Fruit fly (Drosophila melanogaster): ENCODE measurements around the gene CG7376.

CG7376 gene

DNA sequence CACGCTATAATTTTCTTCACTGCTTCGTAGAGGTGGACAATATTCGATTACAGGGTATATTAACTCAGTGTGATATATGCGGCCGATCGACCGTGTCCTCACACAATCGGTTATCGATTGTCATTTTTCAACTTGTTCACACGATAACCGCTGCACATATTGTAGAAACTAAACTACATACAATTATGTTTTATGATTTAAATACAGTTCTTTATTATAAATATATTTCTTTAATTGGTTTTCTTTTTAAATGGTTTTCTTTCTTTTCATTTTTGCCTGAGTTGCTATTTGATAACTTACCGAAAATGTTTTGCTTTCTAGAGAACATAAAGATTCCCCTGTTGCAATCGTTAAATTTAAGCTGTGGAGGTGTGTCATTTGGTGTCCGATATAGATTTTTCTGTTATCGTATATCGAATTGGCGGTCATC lies at the start of gene CG7376, which contains the start of gene fmt:
Gene CG7376, plus strand, starts transcription at position 423 of the 430 bp plus-strand sequence.
Gene fmt, minus strand, starts transcription at position 55 of the 430 bp plus-strand sequence.
- peak; percentile 57 for TF ChIP-seq CG3032 (tag; optimal IDR thresholded peaks at IDR 0.05)
- TF ChIP-seq CG3919 (GFP tag; optimal IDR thresholded peaks at IDR 0.05) = no peak
- peak; percentile 53 for TF ChIP-seq esn (GFP tag; optimal IDR thresholded peaks at IDR 0.05)
- peak; percentile 14; the same call in 1 of the 2 replicates for TF ChIP-seq Gug (GFP tag; IDR thresholded peaks at IDR 0.05)
- peak; percentile 18 for TF ChIP-seq Sox15 (GFP tag; optimal IDR thresholded peaks at IDR 0.05)

DNA sequence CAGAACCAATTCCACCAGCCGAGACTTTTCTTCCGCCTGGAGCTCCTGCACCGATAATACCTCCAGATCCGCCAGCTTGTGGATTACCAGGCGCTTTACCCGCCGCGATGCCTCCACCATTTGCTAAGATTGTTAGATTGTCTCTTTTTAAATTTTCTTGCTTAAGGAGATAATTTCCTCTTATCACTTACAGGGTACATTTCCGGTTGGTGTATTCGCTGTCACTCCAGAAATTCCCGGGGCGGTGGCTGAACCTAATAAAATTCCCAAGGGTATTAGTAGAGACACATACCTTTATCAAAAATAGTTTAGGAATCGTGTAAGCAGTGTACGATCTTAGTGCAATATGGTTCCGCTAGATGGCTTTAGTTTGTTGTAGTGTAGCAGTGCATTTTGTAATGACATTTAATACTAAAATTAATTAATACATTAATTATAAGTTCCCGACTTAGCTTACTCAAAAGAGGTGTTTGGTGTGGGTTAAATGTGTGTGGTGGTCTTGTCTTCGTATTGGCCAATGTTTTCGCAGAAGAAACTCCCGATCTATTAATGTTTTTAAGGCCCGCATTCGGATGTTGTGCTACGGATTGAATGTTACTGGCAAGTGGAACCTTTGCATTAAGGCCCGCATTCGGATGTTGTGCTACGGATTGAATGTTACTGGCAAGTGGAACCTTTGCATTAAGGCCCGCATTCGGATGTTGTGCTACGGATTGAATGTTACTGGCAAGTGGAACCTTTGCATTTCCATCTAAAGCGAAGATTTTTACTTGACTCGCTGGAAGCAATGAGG lies 49.2 kb upstream of the CG7376 start:
- TF ChIP-seq salr (GFP tag; optimal IDR thresholded peaks at IDR 0.05) = no peak
- TF ChIP-seq Eip78C (GFP tag) = peak; percentile 87
- TF ChIP-seq vri (GFP tag; optimal IDR thresholded peaks at IDR 0.05) = no peak
- TF ChIP-seq Hr39 (GFP tag; optimal IDR thresholded peaks at IDR 0.05) = no peak
- TF ChIP-seq CG6854 (GFP tag; optimal IDR thresholded peaks at IDR 0.05) = no peak
- TF ChIP-seq CG3919 (GFP tag; optimal IDR thresholded peaks at IDR 0.05) = peak; percentile 72
- TF ChIP-seq CG6808 (GFP tag; optimal IDR thresholded peaks at IDR 0.05) = peak; percentile 10
- TF ChIP-seq topi (GFP tag; optimal IDR thresholded peaks at IDR 0.05) = peak; percentile 41
- no peak for TF ChIP-seq Ets21C (GFP tag; optimal IDR thresholded peaks at IDR 0.05)
- peak; percentile 43 for TF ChIP-seq Eip75B (GFP tag; optimal IDR thresholded peaks at IDR 0.05)
- no peak for TF ChIP-seq CG3032 (tag; optimal IDR thresholded peaks at IDR 0.05)
- TF ChIP-seq esn (GFP tag; optimal IDR thresholded peaks at IDR 0.05) = no peak
- peak; percentile 63 for TF ChIP-seq svp (GFP tag)
- peak; percentile 48 for TF ChIP-seq fkh (GFP tag; optimal IDR thresholded peaks at IDR 0.05)
- TF ChIP-seq Hr4 (GFP tag; optimal IDR thresholded peaks at IDR 0.05) = no peak
- peak; percentile 3 for TF ChIP-seq Blimp-1 (GFP tag; optimal IDR thresholded peaks at IDR 0.05)
- TF ChIP-seq ss (GFP tag; optimal IDR thresholded peaks at IDR 0.05) = no peak
- TF ChIP-seq pdm3 (GFP tag; optimal IDR thresholded peaks at IDR 0.05) = peak; percentile 3
- peak; percentile 11 for TF ChIP-seq Met (GFP tag; optimal IDR thresholded peaks at IDR 0.05)
- no peak for TF ChIP-seq CG34406 (GFP tag; optimal IDR thresholded peaks at IDR 0.05)
- no peak for TF ChIP-seq dsx (GFP tag; optimal IDR thresholded peaks at IDR 0.05; ENCODE audit: poor library complexity, severe bottlenecking)
- TF ChIP-seq CG11902 (GFP tag; optimal IDR thresholded peaks at IDR 0.05) = no peak
- no peak for TF ChIP-seq acj6 (GFP tag; optimal IDR thresholded peaks at IDR 0.05)
- peak; percentile 26 for TF ChIP-seq cyc (GFP tag; optimal IDR thresholded peaks at IDR 0.05)
- peak; percentile 43 for TF ChIP-seq lz (GFP tag; optimal IDR thresholded peaks at IDR 0.05)
- TF ChIP-seq OdsH (GFP tag; optimal IDR thresholded peaks at IDR 0.05) = peak; percentile 15
- TF ChIP-seq CG7368 (GFP tag; optimal IDR thresholded peaks at IDR 0.05) = peak; percentile 29
- TF ChIP-seq CG8319 (GFP tag; optimal IDR thresholded peaks at IDR 0.05) = peak; percentile 12
- no peak for TF ChIP-seq CG11762 (GFP tag; optimal IDR thresholded peaks at IDR 0.05; ENCODE audit: insufficient read depth)
- TF ChIP-seq CG10669 (GFP tag; optimal IDR thresholded peaks at IDR 0.05) = peak; percentile 41
- TF ChIP-seq CG31627 (GFP tag; optimal IDR thresholded peaks at IDR 0.05) = no peak

DNA sequence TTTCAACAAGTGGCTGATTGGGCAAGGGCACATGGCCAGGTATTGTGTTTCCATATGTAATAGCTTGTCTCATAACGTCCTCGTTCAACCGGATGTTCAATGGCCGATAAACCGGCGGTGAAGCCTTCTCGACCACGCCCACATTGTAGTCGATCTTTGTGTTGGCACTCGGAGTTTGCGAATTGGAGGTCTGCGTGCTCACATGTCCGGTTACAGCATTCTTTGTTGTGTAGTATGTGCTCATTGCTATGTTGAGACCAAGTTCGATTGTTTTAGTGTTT lies 48.7 kb upstream of the CG7376 start:
- TF ChIP-seq eg (GFP tag; IDR thresholded peaks at IDR 0.05) = no peak
- TF ChIP-seq CG31627 (GFP tag; optimal IDR thresholded peaks at IDR 0.05) = no peak
- TF ChIP-seq Ets96B (tag; optimal IDR thresholded peaks at IDR 0.05) = no peak
- TF ChIP-seq Eip75B (GFP tag; optimal IDR thresholded peaks at IDR 0.05) = no peak
- no peak for TF ChIP-seq CG6276 (GFP tag; optimal IDR thresholded peaks at IDR 0.05)
- TF ChIP-seq Sox14 (GFP tag; optimal IDR thresholded peaks at IDR 0.05) = no peak
- no peak for TF ChIP-seq CG10631 (GFP tag; optimal IDR thresholded peaks at IDR 0.05)
- TF ChIP-seq CG11902 (GFP tag; optimal IDR thresholded peaks at IDR 0.05) = no peak

Measured in whole organism, prepupa.